Worm (Caenorhabditis elegans): ENCODE data around the gene arrd-19.

arrd-19 gene

DNA sequence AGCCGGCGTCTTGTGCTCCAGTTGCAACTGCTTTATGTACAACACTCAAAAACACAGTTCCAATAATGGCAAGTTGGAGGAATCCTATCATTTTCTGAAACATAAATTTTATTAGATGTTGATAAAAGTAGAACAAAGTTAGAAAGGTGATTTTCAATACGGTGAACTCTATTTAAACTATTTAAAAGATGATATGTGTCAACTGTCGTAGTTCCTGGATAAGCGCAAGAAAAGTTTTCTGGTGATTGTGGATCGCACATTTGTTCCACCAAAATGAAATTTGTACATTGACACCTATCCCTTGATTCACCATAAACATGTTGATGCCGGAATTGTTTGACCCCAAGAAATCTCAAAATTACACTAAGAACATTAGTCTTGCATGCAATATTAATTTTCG lies 16.7 kb upstream of the arrd-19 start, which contains the start of gene C17B7.9:
Gene C17B7.9, minus strand, starts transcription at position 101 of the 400 bp plus-strand sequence.
- no peak for TF ChIP-seq ceh-13 (GFP tag; optimal IDR thresholded peaks at IDR 0.05)
- no peak for TF ChIP-seq sea-1 (GFP tag; conservative IDR thresholded peaks at IDR 0.05)
- TF ChIP-seq tbx-37 (GFP tag; conservative IDR thresholded peaks at IDR 0.05) = no peak
- no peak for TF ChIP-seq F13C5.2 (tag; optimal IDR thresholded peaks at IDR 0.05)
- TF ChIP-seq hmg-4 (GFP tag; optimal IDR thresholded peaks at IDR 0.05) = no peak
- no peak for TF ChIP-seq scrt-1 (GFP tag; IDR thresholded peaks at IDR 0.05)

DNA sequence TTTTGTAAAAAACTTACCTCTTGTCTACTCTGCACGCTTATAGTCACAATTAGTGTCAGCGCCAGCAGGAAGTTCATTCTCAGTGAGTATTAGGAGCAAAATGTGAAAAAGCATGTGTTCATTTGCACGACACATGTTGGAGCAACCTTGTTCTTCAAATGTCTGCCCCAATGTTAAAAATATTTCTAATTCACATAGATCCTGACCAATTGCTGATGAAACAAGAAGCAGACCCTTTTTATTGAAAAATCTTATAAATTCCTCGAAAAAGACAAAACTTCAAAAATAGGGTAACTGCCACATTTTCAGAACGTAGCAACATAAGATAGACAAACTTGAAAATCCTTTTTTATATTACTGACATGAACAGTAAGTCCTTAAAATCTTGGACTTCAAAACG lies 8.9 kb upstream of the arrd-19 start, which contains the start of gene C17B7.8:
Gene C17B7.8, minus strand, starts transcription at position 101 of the 400 bp plus-strand sequence.
- TF ChIP-seq flt-1 (GFP tag; IDR thresholded peaks at IDR 0.05) (no peak), tbx-37 (GFP tag; conservative IDR thresholded peaks at IDR 0.05) (no peak), pes-1 (GFP tag; IDR thresholded peaks at IDR 0.05) (no peak), F13C5.2 (tag; optimal IDR thresholded peaks at IDR 0.05) (no peak), scrt-1 (GFP tag; IDR thresholded peaks at IDR 0.05) (no peak), hnd-1 (tag; optimal IDR thresholded peaks at IDR 0.05) (no peak), aly-1 (tag; optimal IDR thresholded peaks at IDR 0.05) (no peak), ceh-36 (tag; optimal IDR thresholded peaks at IDR 0.05) (no peak), tra-4 (tag; optimal IDR thresholded peaks at IDR 0.05) (no peak)

- TF ChIP-seq sea-1 (GFP tag; conservative IDR thresholded peaks at IDR 0.05) (no peak), ceh-13 (GFP tag; optimal IDR thresholded peaks at IDR 0.05) (no peak), tbx-37 (GFP tag; conservative IDR thresholded peaks at IDR 0.05) (no peak), pes-1 (GFP tag; IDR thresholded peaks at IDR 0.05) (no peak), scrt-1 (GFP tag; IDR thresholded peaks at IDR 0.05) (no peak), tbx-11 (GFP tag; IDR thresholded peaks at IDR 0.05) (no peak), ama-1 (optimal IDR thresholded peaks at IDR 0.05) (no peak), flt-1 (GFP tag; IDR thresholded peaks at IDR 0.05) (no peak), B0310.2 (tag; optimal IDR thresholded peaks at IDR 0.05) (no peak), aly-1 (tag; optimal IDR thresholded peaks at IDR 0.05) (no peak), hmg-4 (GFP tag; optimal IDR thresholded peaks at IDR 0.05) (no peak)
Observed at ce11 chrV:3320432-3320831, 5.1 kb upstream of the arrd-19 start, which contains the start of gene C17B7.14. TSS of gene C17B7.14 (minus strand) at chrV:3320532.

DNA sequence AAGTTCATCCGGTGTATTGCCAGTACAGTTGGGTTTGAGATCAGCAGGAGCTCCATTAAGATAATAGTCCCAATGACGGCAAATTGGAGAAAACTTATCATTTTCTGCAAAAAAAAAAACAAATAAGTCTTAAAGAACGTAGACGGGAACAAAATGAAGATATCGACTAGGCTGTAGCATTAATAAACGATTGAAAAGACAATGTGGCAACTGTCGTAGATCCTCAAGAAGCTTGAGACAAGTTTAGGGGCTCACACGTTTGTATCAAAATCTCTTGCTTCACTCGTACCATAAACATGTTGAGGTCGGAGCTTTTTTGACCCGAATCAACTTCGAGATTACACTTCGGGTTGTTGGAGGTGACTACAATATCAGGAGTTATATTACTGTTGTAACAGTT lies 4.7 kb upstream of the arrd-19 start, which contains the start of gene F35F10.14:
Gene F35F10.14, minus strand, starts transcription at position 101 of the 400 bp plus-strand sequence.
- TF ChIP-seq aly-1 (tag; optimal IDR thresholded peaks at IDR 0.05) (no peak), tbx-37 (GFP tag; conservative IDR thresholded peaks at IDR 0.05) (no peak), F13C5.2 (tag; optimal IDR thresholded peaks at IDR 0.05) (no peak), hnd-1 (tag; optimal IDR thresholded peaks at IDR 0.05) (no peak), tra-4 (tag; optimal IDR thresholded peaks at IDR 0.05) (no peak), hmbx-1 (tag; optimal IDR thresholded peaks at IDR 0.05) (no peak), ceh-36 (tag; optimal IDR thresholded peaks at IDR 0.05) (no peak), hmg-4 (GFP tag; optimal IDR thresholded peaks at IDR 0.05) (no peak), pes-1 (GFP tag; IDR thresholded peaks at IDR 0.05) (no peak), sea-1 (GFP tag; conservative IDR thresholded peaks at IDR 0.05) (no peak), flt-1 (GFP tag; IDR thresholded peaks at IDR 0.05) (no peak), ama-1 (optimal IDR thresholded peaks at IDR 0.05) (no peak), scrt-1 (GFP tag; IDR thresholded peaks at IDR 0.05) (no peak)

- TF ChIP-seq F13C5.2 (tag; optimal IDR thresholded peaks at IDR 0.05) (no peak), scrt-1 (GFP tag; IDR thresholded peaks at IDR 0.05) (no peak), ceh-36 (tag; optimal IDR thresholded peaks at IDR 0.05) (no peak), tra-4 (tag; optimal IDR thresholded peaks at IDR 0.05) (no peak), hmbx-1 (tag; optimal IDR thresholded peaks at IDR 0.05) (no peak), flt-1 (GFP tag; IDR thresholded peaks at IDR 0.05) (no peak), tbx-11 (GFP tag; IDR thresholded peaks at IDR 0.05) (no peak), hmg-4 (GFP tag; optimal IDR thresholded peaks at IDR 0.05) (no peak), ceh-13 (GFP tag; optimal IDR thresholded peaks at IDR 0.05) (no peak), B0310.2 (tag; optimal IDR thresholded peaks at IDR 0.05) (no peak), sea-1 (GFP tag; conservative IDR thresholded peaks at IDR 0.05) (no peak), tbx-37 (GFP tag; conservative IDR thresholded peaks at IDR 0.05) (no peak), pes-1 (GFP tag; IDR thresholded peaks at IDR 0.05) (no peak), ama-1 (optimal IDR thresholded peaks at IDR 0.05) (no peak), aly-1 (tag; optimal IDR thresholded peaks at IDR 0.05) (no peak), ets-7 (tag; optimal IDR thresholded peaks at IDR 0.05) (no peak), hnd-1 (tag; optimal IDR thresholded peaks at IDR 0.05) (no peak)
Observed at ce11 chrV:3318975-3319374, 3.7 kb upstream of the arrd-19 start, which contains the start of gene F35F10.13. TSS of gene F35F10.13 (minus strand) at chrV:3319075.

DNA sequence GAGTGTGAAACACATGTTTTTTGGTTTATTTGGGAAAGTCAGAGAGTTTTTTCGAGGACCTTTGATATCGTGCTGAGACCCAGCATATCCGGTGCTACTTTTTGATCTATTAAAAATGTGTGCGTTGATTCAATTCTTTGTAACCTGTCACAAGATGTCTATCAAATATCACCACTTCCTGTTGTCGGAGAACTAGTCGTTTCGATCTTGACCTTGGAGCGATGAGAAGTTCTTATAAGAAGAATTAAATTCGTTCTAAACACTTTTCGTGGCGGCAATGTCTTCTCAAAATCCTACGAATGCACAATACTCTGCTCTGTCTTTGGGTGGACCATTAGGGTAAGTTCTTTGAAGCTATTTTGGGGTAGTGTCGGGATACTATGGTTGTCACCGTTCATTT lies 792 bp upstream of the arrd-19 start, which contains the start of gene F35F10.1:
Gene F35F10.1, plus strand, starts transcription at position 200 of the 400 bp plus-strand sequence.
- TF ChIP-seq ets-7 (tag; optimal IDR thresholded peaks at IDR 0.05) = no peak
- TF ChIP-seq sea-1 (GFP tag; conservative IDR thresholded peaks at IDR 0.05) = no peak
- no peak for TF ChIP-seq hnd-1 (tag; optimal IDR thresholded peaks at IDR 0.05)
- TF ChIP-seq pes-1 (GFP tag; IDR thresholded peaks at IDR 0.05) = no peak
- TF ChIP-seq tra-4 (tag; optimal IDR thresholded peaks at IDR 0.05) = no peak
- TF ChIP-seq B0310.2 (tag; optimal IDR thresholded peaks at IDR 0.05) = no peak
- TF ChIP-seq F13C5.2 (tag; optimal IDR thresholded peaks at IDR 0.05) = no peak
- TF ChIP-seq ceh-36 (tag; optimal IDR thresholded peaks at IDR 0.05) = no peak
- TF ChIP-seq hmg-4 (GFP tag; optimal IDR thresholded peaks at IDR 0.05) = no peak
- TF ChIP-seq hmbx-1 (tag; optimal IDR thresholded peaks at IDR 0.05) = no peak
- TF ChIP-seq aly-1 (tag; optimal IDR thresholded peaks at IDR 0.05) = no peak
- no peak for TF ChIP-seq tbx-11 (GFP tag; IDR thresholded peaks at IDR 0.05)
- no peak for TF ChIP-seq ceh-13 (GFP tag; optimal IDR thresholded peaks at IDR 0.05)
- no peak for TF ChIP-seq ama-1 (optimal IDR thresholded peaks at IDR 0.05)
- TF ChIP-seq scrt-1 (GFP tag; IDR thresholded peaks at IDR 0.05) = no peak
- no peak for TF ChIP-seq flt-1 (GFP tag; IDR thresholded peaks at IDR 0.05)
- no peak for TF ChIP-seq tbx-37 (GFP tag; conservative IDR thresholded peaks at IDR 0.05)

ce11 chrV:3312067-3312666 lies 3.1 kb downstream of the arrd-19 start, which contains the start of gene arrd-18:
TSS of gene arrd-18 (minus strand) at chrV:3312117.
- TF ChIP-seq F13C5.2 (tag; optimal IDR thresholded peaks at IDR 0.05) (no peak), sea-1 (GFP tag; conservative IDR thresholded peaks at IDR 0.05) (no peak), tra-4 (tag; optimal IDR thresholded peaks at IDR 0.05) (no peak), tbx-37 (GFP tag; conservative IDR thresholded peaks at IDR 0.05) (no peak), ets-7 (tag; optimal IDR thresholded peaks at IDR 0.05) (no peak), ama-1 (optimal IDR thresholded peaks at IDR 0.05) (no peak), hmbx-1 (tag; optimal IDR thresholded peaks at IDR 0.05) (no peak), tbx-11 (GFP tag; IDR thresholded peaks at IDR 0.05) (no peak), scrt-1 (GFP tag; IDR thresholded peaks at IDR 0.05) (no peak), B0310.2 (tag; optimal IDR thresholded peaks at IDR 0.05) (no peak), aly-1 (tag; optimal IDR thresholded peaks at IDR 0.05) (no peak), pes-1 (GFP tag; IDR thresholded peaks at IDR 0.05) (no peak), flt-1 (GFP tag; IDR thresholded peaks at IDR 0.05) (no peak), ceh-36 (tag; optimal IDR thresholded peaks at IDR 0.05) (no peak), ceh-13 (GFP tag; optimal IDR thresholded peaks at IDR 0.05) (no peak), hmg-4 (GFP tag; optimal IDR thresholded peaks at IDR 0.05) (no peak), hnd-1 (tag; optimal IDR thresholded peaks at IDR 0.05) (no peak)

Measured in whole organism, early embryonic.